Worm (Caenorhabditis elegans): ENCODE results near the gene hsp-60.

ce11 chrIII:1603776-1604175 is 15.8 kb upstream of the hsp-60 start:
- TF ChIP-seq zfh-2 (GFP tag; conservative IDR thresholded peaks at IDR 0.05) (no peak), nfya-1 (tag; optimal IDR thresholded peaks at IDR 0.05; ENCODE audit: borderline replicate concordance, insufficient read depth) (no peak), nhr-90 (tag; optimal IDR thresholded peaks at IDR 0.05) (no peak), ZK185.1 (tag; optimal IDR thresholded peaks at IDR 0.05; ENCODE audit: poor library complexity, severe bottlenecking) (no peak), akir-1 (GFP tag; optimal IDR thresholded peaks at IDR 0.05) (no peak)

Measured in whole organism, young adult.